Fruit fly (Drosophila melanogaster) whole organism, embryonic: Measurements from ENCODE around the gene Polr2G.

Source experiments
- CG10321 ChIP-seq: fragments of 200-800 bp; sonication (Bioruptor generic); IDR thresholded peaks from 2 replicates; pipeline ENCODE4 v1.3.6; 2022; ENCODE audit warnings: missing biosample characterization, missing genetic modification characterization
- CG11723 ChIP-seq: fragments of 200-800 bp; sonication (Bioruptor generic); optimal IDR thresholded peaks from 2 replicates; lab custom pipeline; 2017; ENCODE audit warnings: missing biosample characterization, mild to moderate bottlenecking, missing genetic modification characterization
- CG12299 ChIP-seq: fragments of 200-800 bp; sonication (Bioruptor generic); optimal IDR thresholded peaks from 2 replicates; lab custom pipeline; 2018; ENCODE audit warnings: missing biosample characterization, mild to moderate bottlenecking, missing genetic modification characterization
- CG13775 ChIP-seq: fragments of 200-800 bp; sonication (Bioruptor generic); optimal IDR thresholded peaks from 3 replicates; lab custom pipeline; 2017; ENCODE audit warnings: missing biosample characterization, mild to moderate bottlenecking, missing genetic modification characterization
- CG14050 ChIP-seq: fragments of 200-800 bp; sonication (Bioruptor generic); IDR thresholded peaks from 3 replicates; pipeline ENCODE4 v1.3.6; 2022; ENCODE audit warnings: missing biosample characterization, missing genetic modification characterization
- CG15514 ChIP-seq: fragments of 200-800 bp; sonication (Bioruptor generic); optimal IDR thresholded peaks from 3 replicates; lab custom pipeline; 2017; ENCODE audit warnings: missing biosample characterization, missing genetic modification characterization, mild to moderate bottlenecking, moderate library complexity, missing genetic modification reagents
- CG2116 ChIP-seq: fragments of 200-800 bp; sonication (Bioruptor generic); optimal IDR thresholded peaks from 3 replicates; lab custom pipeline; 2018; ENCODE audit warnings: missing biosample characterization, mild to moderate bottlenecking, missing genetic modification characterization
- CG2199 ChIP-seq: fragments of 200-800 bp; sonication (Bioruptor generic); IDR thresholded peaks from 3 replicates; pipeline ENCODE4 v1.3.6; 2022; ENCODE audit warnings: missing biosample characterization, missing genetic modification characterization
- CG30403 ChIP-seq: fragments of 200-800 bp; sonication (Bioruptor generic); optimal IDR thresholded peaks from 3 replicates; lab custom pipeline; 2016; ENCODE audit warnings: missing biosample characterization, missing genetic modification characterization
- CG31224 ChIP-seq: fragments of 200-800 bp; sonication (Bioruptor generic); IDR thresholded peaks from 2 replicates; pipeline ENCODE4 v1.3.6; 2022; ENCODE audit warnings: missing biosample characterization, missing genetic modification characterization
- CG33213 ChIP-seq: fragments of 200-800 bp; sonication (Bioruptor generic); optimal IDR thresholded peaks from 3 replicates; lab custom pipeline; 2016; ENCODE audit warnings: missing biosample characterization, missing genetic modification characterization
- CG33557 ChIP-seq: fragments of 200-800 bp; sonication (Bioruptor generic); optimal IDR thresholded peaks from 2 replicates; lab custom pipeline; 2019; ENCODE audit warnings: missing biosample characterization, mild to moderate bottlenecking, missing genetic modification characterization, moderate library complexity
- CG34224 ChIP-seq: fragments of 200-800 bp; sonication (Bioruptor generic); IDR thresholded peaks from 3 replicates; pipeline ENCODE4 v1.3.6; 2022; ENCODE audit warnings: missing biosample characterization, missing genetic modification characterization; ENCODE audit not compliant: partially characterized antibody
- CG4328 ChIP-seq: fragments of 200-800 bp; sonication (Bioruptor generic); optimal IDR thresholded peaks from 3 replicates; lab custom pipeline; 2017; ENCODE audit warnings: missing biosample characterization, missing genetic modification reagents, missing genetic modification characterization
- CG5245 ChIP-seq: fragments of 200-800 bp; sonication (Bioruptor generic); optimal IDR thresholded peaks from 3 replicates; lab custom pipeline; 2016; ENCODE audit warnings: missing biosample characterization, missing genetic modification characterization
- CG6175 ChIP-seq: fragments of 200-800 bp; sonication (Bioruptor generic); IDR thresholded peaks from 3 replicates; pipeline ENCODE4 v1.3.6; 2022; ENCODE audit warnings: missing biosample characterization, missing genetic modification characterization
- CG6854 ChIP-seq: fragments of 200-800 bp; sonication (Bioruptor generic); optimal IDR thresholded peaks from 3 replicates; lab custom pipeline; 2017; ENCODE audit warnings: missing biosample characterization, mild to moderate bottlenecking, missing genetic modification characterization
- CG7271 ChIP-seq: fragments of 200-800 bp; sonication (Bioruptor generic); optimal IDR thresholded peaks from 2 replicates; lab custom pipeline; 2018; ENCODE audit warnings: missing biosample characterization, mild to moderate bottlenecking, missing genetic modification characterization, moderate library complexity
- CG9437 ChIP-seq: fragments of 200-800 bp; sonication (Bioruptor generic); optimal IDR thresholded peaks from 2 replicates; lab custom pipeline; 2018; ENCODE audit warnings: missing biosample characterization, mild to moderate bottlenecking, missing genetic modification characterization
- CG9727 ChIP-seq: fragments of 200-800 bp; sonication (Bioruptor generic); optimal IDR thresholded peaks from 3 replicates; lab custom pipeline; 2017; ENCODE audit warnings: missing biosample characterization, mild to moderate bottlenecking, missing genetic modification characterization
- Camta ChIP-seq: fragments of 200-800 bp; sonication (Bioruptor generic); optimal IDR thresholded peaks from 2 replicates; lab custom pipeline; 2016; ENCODE audit warnings: missing biosample characterization, missing genetic modification characterization
- Dip3 ChIP-seq: fragments of 200-800 bp; sonication (Bioruptor generic); optimal IDR thresholded peaks from 3 replicates; lab custom pipeline; 2016; ENCODE audit warnings: missing biosample characterization, missing genetic modification characterization
- Hr3 ChIP-seq: fragments of 200-800 bp; sonication (Bioruptor generic); optimal IDR thresholded peaks from 3 replicates; lab custom pipeline; 2016; ENCODE audit warnings: missing biosample characterization, missing genetic modification characterization
- MTF-1 ChIP-seq: fragments of 200-800 bp; sonication (Bioruptor generic); optimal IDR thresholded peaks from 2 replicates; lab custom pipeline; 2018; ENCODE audit warnings: missing biosample characterization, mild to moderate bottlenecking, missing genetic modification characterization, borderline replicate concordance
- NC2α ChIP-seq: fragments of 200-800 bp; sonication (Bioruptor generic); optimal IDR thresholded peaks from 2 replicates; lab custom pipeline; 2016; ENCODE audit warnings: missing biosample characterization, missing genetic modification characterization
- NC2β ChIP-seq: fragments of 200-800 bp; sonication (Bioruptor generic); optimal IDR thresholded peaks from 2 replicates; lab custom pipeline; 2016; ENCODE audit warnings: missing biosample characterization, missing genetic modification characterization
- Opbp ChIP-seq: fragments of 200-800 bp; sonication (Bioruptor generic); IDR thresholded peaks from 3 replicates; pipeline ENCODE4 v1.3.6; 2022; ENCODE audit warnings: missing biosample characterization, missing genetic modification characterization; ENCODE audit not compliant: partially characterized antibody
- Poxn ChIP-seq: fragments of 200-800 bp; sonication (Bioruptor generic); IDR thresholded peaks from 2 replicates; pipeline ENCODE4 v1.3.6; 2022; ENCODE audit warnings: missing biosample characterization, missing genetic modification characterization
- Vsx1 ChIP-seq: fragments of 200-800 bp; sonication (Bioruptor generic); optimal IDR thresholded peaks from 2 replicates; lab custom pipeline; 2017; ENCODE audit warnings: missing biosample characterization, mild to moderate bottlenecking, missing genetic modification characterization, missing genetic modification reagents
- ab ChIP-seq: fragments of 200-800 bp; sonication (Bioruptor generic); optimal IDR thresholded peaks from 2 replicates; lab custom pipeline; 2016; ENCODE audit warnings: missing biosample characterization, missing genetic modification characterization
- en ChIP-seq: fragments of 200-800 bp; sonication (Bioruptor generic); optimal IDR thresholded peaks from 2 replicates; lab custom pipeline; 2016; ENCODE audit warnings: missing biosample characterization, missing genetic modification characterization
- esg ChIP-seq: fragments of 200-800 bp; sonication (Bioruptor generic); conservative IDR thresholded peaks from 2 replicates; pipeline ENCODE4 v1.3.6; 2022; ENCODE audit warnings: missing biosample characterization, missing genetic modification characterization
- eyg ChIP-seq: fragments of 200-800 bp; sonication (Bioruptor generic); optimal IDR thresholded peaks from 3 replicates; lab custom pipeline; 2016; ENCODE audit warnings: missing biosample characterization, missing genetic modification characterization
- gsb ChIP-seq: fragments of 200-800 bp; sonication (Bioruptor generic); IDR thresholded peaks from 2 replicates; pipeline ENCODE4 v1.3.6; 2022; ENCODE audit warnings: missing biosample characterization, missing genetic modification characterization
- hb ChIP-seq: fragments of 200-800 bp; sonication (Bioruptor generic); IDR thresholded peaks from 3 replicates; pipeline ENCODE4 v1.3.6; 2022; ENCODE audit warnings: missing biosample characterization, missing genetic modification characterization; ENCODE audit not compliant: partially characterized antibody
- her ChIP-seq: fragments of 200-800 bp; sonication (Bioruptor generic); optimal IDR thresholded peaks from 2 replicates; lab custom pipeline; 2016; ENCODE audit warnings: missing biosample characterization, missing genetic modification characterization
- hkb ChIP-seq, 2 experiments: fragments of 200-800 bp in 1 of 2; fragments of >200 bp in 1 of 2; sonication (Bioruptor generic) in 1 of 2; IDR thresholded peaks in 1 of 2; optimal IDR thresholded peaks in 1 of 2; 2 replicates each; pipeline versions ENCODE4 v1.3.6 to Lab custom; 2017 to 2022; ENCODE audit warnings: missing biosample characterization in 1 of 2, missing genetic modification characterization in 1 of 2
- lov ChIP-seq, 2 experiments: fragments of 200-800 bp in 1 of 2; fragments of >200 bp in 1 of 2; sonication (Bioruptor generic) in 1 of 2; IDR thresholded peaks in 1 of 2; optimal IDR thresholded peaks in 1 of 2; 2 replicates in 1 of 2; 3 replicates in 1 of 2; pipeline versions ENCODE4 v1.3.6 to Lab custom; 2017 to 2022; ENCODE audit warnings: missing biosample characterization in 1 of 2, missing genetic modification characterization in 1 of 2
- mam ChIP-seq: fragments of 200-800 bp; sonication (Bioruptor generic); optimal IDR thresholded peaks from 3 replicates; lab custom pipeline; 2016; ENCODE audit warnings: missing biosample characterization, missing genetic modification characterization
- mld ChIP-seq: fragments of 200-800 bp; sonication (Bioruptor generic); IDR thresholded peaks from 3 replicates; pipeline ENCODE4 v1.3.6; 2022; ENCODE audit warnings: missing biosample characterization, missing genetic modification characterization; ENCODE audit not compliant: partially characterized antibody
- onecut ChIP-seq: fragments of 200-800 bp; sonication (Bioruptor generic); IDR thresholded peaks from 2 replicates; pipeline ENCODE4 v1.3.6; 2022; ENCODE audit warnings: missing biosample characterization, missing genetic modification characterization
- pfk ChIP-seq: fragments of 200-800 bp; sonication (Bioruptor generic); optimal IDR thresholded peaks from 2 replicates; lab custom pipeline; 2018; ENCODE audit warnings: missing biosample characterization, mild to moderate bottlenecking, missing genetic modification characterization, moderate library complexity
- pum ChIP-seq: fragments of 200-800 bp; sonication (Bioruptor generic); optimal IDR thresholded peaks from 2 replicates; lab custom pipeline; 2016; ENCODE audit warnings: missing biosample characterization, missing genetic modification characterization
- sr ChIP-seq: fragments of 200-800 bp; sonication (Bioruptor generic); IDR thresholded peaks from 3 replicates; pipeline ENCODE4 v1.3.6; 2022; ENCODE audit warnings: missing biosample characterization, missing genetic modification characterization
- trem ChIP-seq: fragments of 200-800 bp; optimal IDR thresholded peaks from 3 replicates; lab custom pipeline; 2019; ENCODE audit warnings: missing biosample characterization, mild to moderate bottlenecking, missing genetic modification characterization, moderate library complexity
- trh ChIP-seq: fragments of 200-800 bp; sonication (Bioruptor generic); optimal IDR thresholded peaks from 2 replicates; lab custom pipeline; 2016; ENCODE audit warnings: missing biosample characterization, missing genetic modification characterization
- tup ChIP-seq: fragments of 200-800 bp; sonication (Bioruptor generic); optimal IDR thresholded peaks from 2 replicates; lab custom pipeline; 2016; ENCODE audit warnings: missing biosample characterization, mild to moderate bottlenecking, missing genetic modification characterization, moderate library complexity

Polr2G gene

DNA sequence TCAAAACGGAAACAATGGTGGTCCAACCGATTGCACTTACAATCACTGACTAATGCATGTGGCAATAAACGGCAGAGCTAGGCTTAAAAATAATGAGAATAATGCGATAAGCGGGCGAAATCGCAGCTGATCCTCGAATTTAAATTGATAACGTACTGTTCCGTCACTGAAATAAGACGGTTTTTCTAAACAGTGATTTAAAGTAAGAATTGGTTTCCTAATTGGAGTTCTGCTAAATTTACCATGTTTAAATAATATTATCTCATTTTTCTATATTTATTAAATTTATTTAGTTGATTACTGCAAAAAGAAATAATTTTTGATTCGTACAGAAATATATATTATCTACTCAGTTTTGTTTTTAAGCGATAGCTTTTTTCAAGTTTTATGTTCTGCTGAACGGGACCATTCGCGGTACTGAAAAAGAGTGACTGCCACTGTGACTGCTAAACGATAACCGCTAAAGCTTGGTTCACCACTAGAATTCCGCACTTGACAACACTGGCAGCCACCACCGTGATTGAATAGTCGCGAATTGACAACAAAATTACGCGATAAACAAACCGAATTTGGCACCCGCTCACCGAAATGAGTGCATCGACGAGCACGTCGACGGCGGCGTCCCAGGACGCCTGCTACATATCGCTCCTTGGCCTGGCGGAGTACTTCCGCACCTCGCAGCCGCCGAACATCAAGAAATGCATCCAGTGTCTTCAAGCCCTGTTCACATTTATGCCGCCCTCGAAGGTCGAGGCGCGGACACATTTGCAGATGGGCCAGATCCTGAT is 14.1 kb downstream of the Polr2G start, which contains the start of the genes Spn88Eb and Mau2:
Gene Spn88Eb, minus strand, starts transcription at position 51 of the 788 bp plus-strand sequence.
Gene Mau2, plus strand, starts transcription at position 493 of the 788 bp plus-strand sequence.
- TF ChIP-seq CG15514 (GFP tag; lab: Kevin White, UChicago), result peak; percentile 60
- TF ChIP-seq CG7271 (tag; lab: Kevin White, UChicago), result no peak
- TF ChIP-seq CG33213 (GFP tag; lab: Kevin White, UChicago), result no peak
- TF ChIP-seq CG10321, result no peak
- no peak for TF ChIP-seq trh (GFP tag; lab: Kevin White, UChicago)
- TF ChIP-seq MTF-1 (GFP tag; lab: Kevin White, UChicago), result peak; percentile 4
- TF ChIP-seq CG9727, result peak; percentile 48
- peak; percentile 18 for TF ChIP-seq CG13775 (GFP tag; lab: Kevin White, UChicago)
- no peak for TF ChIP-seq hkb (optimal IDR thresholded peaks at IDR 0.05; lab: Kevin White, UChicago)
- TF ChIP-seq hkb (GFP tag; IDR thresholded peaks at IDR 0.05; lab: Robert Waterston, UW), result peak; percentile 19; the same call in 1 of the 2 replicates
- TF ChIP-seq Dip3, result peak; percentile 62
- TF ChIP-seq esg (GFP tag; lab: Robert Waterston, UW), result 0 out of 2 replicates have a peak, but pooled peaks have one; percentile 16
- TF ChIP-seq CG12299, result no peak
- TF ChIP-seq mld, result peak; percentile 11; the same call in 1 of the 3 replicates
- TF ChIP-seq CG2116 (GFP tag; lab: Kevin White, UChicago), result peak; percentile 58
- peak; percentile 84 for TF ChIP-seq Opbp (GFP tag; lab: Robert Waterston, UW)
- TF ChIP-seq CG6175 (GFP tag; lab: Robert Waterston, UW), result peak; percentile 53; the same call in 1 of the 3 replicates
- TF ChIP-seq sr (GFP tag; lab: Robert Waterston, UW), result 0 out of 3 replicates have a peak, but pooled peaks have one; percentile 5
- TF ChIP-seq CG6854 (GFP tag; lab: Kevin White, UChicago), result no peak
- peak; percentile 52 for TF ChIP-seq her (GFP tag; lab: Kevin White, UChicago)
- peak; percentile 70 for TF ChIP-seq CG31224 (GFP tag; lab: Robert Waterston, UW)
- no peak for TF ChIP-seq NC2α (GFP tag; lab: Kevin White, UChicago)
- TF ChIP-seq trem (tag; lab: Kevin White, UChicago), result peak; percentile 49
- peak; percentile 44 for TF ChIP-seq NC2β (GFP tag; lab: Kevin White, UChicago)
- peak; percentile 24 for TF ChIP-seq tup (GFP tag; lab: Kevin White, UChicago)
- TF ChIP-seq lov (optimal IDR thresholded peaks at IDR 0.05; lab: Kevin White, UChicago), result no peak
- 0 out of 3 replicates have a peak, but pooled peaks have one; percentile 18 for TF ChIP-seq lov (GFP tag; IDR thresholded peaks at IDR 0.05; lab: Robert Waterston, UW)
- peak; percentile 67 for TF ChIP-seq CG34224 (GFP tag; lab: Robert Waterston, UW)
- peak; percentile 47; the same call in 1 of the 2 replicates for TF ChIP-seq gsb (GFP tag; lab: Robert Waterston, UW)
- TF ChIP-seq CG4328 (GFP tag; lab: Kevin White, UChicago), result peak; percentile 43
- TF ChIP-seq mam, result peak; percentile 80
- TF ChIP-seq CG2199 (GFP tag; lab: Robert Waterston, UW), result 0 out of 3 replicates have a peak, but pooled peaks have one; percentile 40
- peak; percentile 37 for TF ChIP-seq eyg (GFP tag; lab: Kevin White, UChicago)
- peak; percentile 29 for TF ChIP-seq CG33557
- peak; percentile 57 for TF ChIP-seq onecut (GFP tag; lab: Robert Waterston, UW)
- TF ChIP-seq pfk (GFP tag; lab: Kevin White, UChicago), result no peak
- TF ChIP-seq Camta (GFP tag; lab: Kevin White, UChicago), result peak; percentile 36
- peak; percentile 47 for TF ChIP-seq pum
- no peak for TF ChIP-seq en (GFP tag; lab: Kevin White, UChicago)
- TF ChIP-seq CG14050 (GFP tag; lab: Robert Waterston, UW), result peak; percentile 34; the same call in 2 of the 3 replicates
- TF ChIP-seq CG11723, result no peak
- no peak for TF ChIP-seq ab
- TF ChIP-seq CG30403 (GFP tag; lab: Kevin White, UChicago), result peak; percentile 81
- no peak for TF ChIP-seq Poxn (GFP tag; lab: Robert Waterston, UW)
- TF ChIP-seq CG9437 (GFP tag; lab: Kevin White, UChicago), result peak; percentile 38
- no peak for TF ChIP-seq Vsx1 (GFP tag; lab: Kevin White, UChicago)
- no peak for TF ChIP-seq hb (GFP tag; lab: Robert Waterston, UW)
- peak; percentile 55 for TF ChIP-seq CG5245 (GFP tag; lab: Kevin White, UChicago)
- peak; percentile 60 for TF ChIP-seq Hr3 (GFP tag; lab: Kevin White, UChicago)
